Fruit fly (Drosophila melanogaster): ENCODE data around the gene PNUTS.

- no peak for TF ChIP-seq ttk (optimal IDR thresholded peaks at IDR 0.05)
- no peak for TF ChIP-seq Myc (optimal IDR thresholded peaks at IDR 0.05)
- no peak for TF ChIP-seq Sin3A (optimal IDR thresholded peaks at IDR 0.05)
- TF ChIP-seq psq (optimal IDR thresholded peaks at IDR 0.05): no peak
Measured at dm6 chr2L:895448-895847, 25.2 kb downstream of the PNUTS start.
